Fruit fly (Drosophila melanogaster): ENCODE results near the gene aly.

dm6 chr3L:3060054-3060979 is 34.0 kb upstream of the aly start:
- TF ChIP-seq Abd-B (GFP tag; optimal IDR thresholded peaks at IDR 0.05) = no peak
- TF ChIP-seq psq (GFP tag; optimal IDR thresholded peaks at IDR 0.05) = peak; percentile 99
- peak; percentile 100 for TF ChIP-seq Hnf4 (GFP tag; optimal IDR thresholded peaks at IDR 0.05)
- TF ChIP-seq jim (GFP tag; optimal IDR thresholded peaks at IDR 0.05) = peak; percentile 95
- peak; percentile 93 for TF ChIP-seq Dfd (GFP tag; optimal IDR thresholded peaks at IDR 0.05)
- no peak for TF ChIP-seq lola (GFP tag; optimal IDR thresholded peaks at IDR 0.05)
